Worm (Caenorhabditis elegans): ENCODE results near the gene C35D6.4.

DNA sequence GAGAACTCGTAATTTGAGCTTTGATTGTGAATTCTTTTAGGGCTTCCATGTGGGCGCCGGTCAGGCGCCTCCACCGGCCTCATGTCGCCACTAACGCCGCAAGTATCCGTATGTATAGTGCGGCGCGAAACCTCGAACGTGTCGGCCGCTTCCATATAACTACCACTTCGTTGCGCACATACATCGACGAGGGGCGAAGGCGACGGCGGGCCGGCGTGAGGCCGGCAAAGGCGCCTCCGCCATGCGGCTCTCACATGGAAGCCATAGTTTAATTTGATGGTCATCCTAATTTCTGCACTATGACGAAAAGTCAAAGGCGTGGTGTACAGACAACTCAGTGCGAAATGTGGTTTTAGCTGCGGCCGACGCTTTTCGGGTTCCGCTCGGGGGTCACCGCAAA, 40.7 kb upstream of the C35D6.4 start:
- TF ChIP-seq elt-1 (tag; optimal IDR thresholded peaks at IDR 0.05; ENCODE audit: borderline replicate concordance, insufficient read depth) (no peak), ces-1 (GFP tag; optimal IDR thresholded peaks at IDR 0.05) (no peak), blmp-1 (tag; optimal IDR thresholded peaks at IDR 0.05) (no peak), unc-62 (GFP tag; optimal IDR thresholded peaks at IDR 0.05) (no peak), sptf-1 (tag; optimal IDR thresholded peaks at IDR 0.05) (no peak), unc-39 (tag; optimal IDR thresholded peaks at IDR 0.05) (no peak), snpc-4 (tag; optimal IDR thresholded peaks at IDR 0.05) (no peak), lin-13 (tag; optimal IDR thresholded peaks at IDR 0.05) (no peak), pha-4 (tag; optimal IDR thresholded peaks at IDR 0.05) (no peak), lin-32 (GFP tag; optimal IDR thresholded peaks at IDR 0.05) (no peak), bed-3 (GFP tag; optimal IDR thresholded peaks at IDR 0.05) (no peak), unc-120 (tag; optimal IDR thresholded peaks at IDR 0.05; ENCODE audit: poor library complexity, severe bottlenecking) (no peak), drap-1 (GFP tag; optimal IDR thresholded peaks at IDR 0.05) (no peak), mls-2 (tag; optimal IDR thresholded peaks at IDR 0.05) (no peak)
